Worm (Caenorhabditis elegans) whole organism, L4/young adult: ENCODE results near the gene srh-36.

ENCODE experiments used
- W03F9.2 ChIP-seq: fragments of 150-350 bp; optimal IDR thresholded peaks from 2 replicates; lab custom pipeline; 2014; ENCODE audit warnings: missing biosample characterization, missing genetic modification characterization
- dao-5 ChIP-seq: sonication (generic microtip); optimal IDR thresholded peaks from 2 replicates; lab custom pipeline; 2016; ENCODE audit warnings: missing genotype, missing genetic modification characterization, moderate library complexity, missing compliant biosample characterization
- him-1 ChIP-seq: sonication (generic microtip); optimal IDR thresholded peaks from 2 replicates; lab custom pipeline; 2016; ENCODE audit warnings: missing genotype, missing genetic modification reagents, missing genetic modification characterization, missing compliant biosample characterization

- TF ChIP-seq him-1 (tag; lab: Kevin White, UChicago) (no peak), dao-5 (tag; lab: Kevin White, UChicago) (no peak), W03F9.2 (tag; lab: Kevin White, UChicago) (no peak)
These were observed 11.2 kb upstream of the srh-36 start, which contains the start of gene srj-50 for ce11 chrV:2832666-2833065.
